Fruit fly (Drosophila melanogaster): ENCODE results near the gene CG10973.

The CG10973 gene

dm6 chr3L:12720699-12721098 is 33.9 kb downstream of the CG10973 start (continued):
- TF ChIP-seq CG13424 (tag; optimal IDR thresholded peaks at IDR 0.05) = no peak
- peak; percentile 69 for TF ChIP-seq HLH4C (GFP tag; IDR thresholded peaks at IDR 0.05; ENCODE audit: partially characterized antibody)
- TF ChIP-seq CG8281 (tag; optimal IDR thresholded peaks at IDR 0.05) = no peak
- no peak for TF ChIP-seq abd-A (tag; optimal IDR thresholded peaks at IDR 0.05)
- no peak for TF ChIP-seq Antp (GFP tag; optimal IDR thresholded peaks at IDR 0.05)
- TF ChIP-seq grau (tag; optimal IDR thresholded peaks at IDR 0.05) = no peak
- TF ChIP-seq shn (GFP tag; optimal IDR thresholded peaks at IDR 0.05) = no peak
- TF ChIP-seq pnt (GFP tag; optimal IDR thresholded peaks at IDR 0.05) = no peak
- TF ChIP-seq CG12071 (GFP tag; optimal IDR thresholded peaks at IDR 0.05) = no peak
- peak; percentile 57 for TF ChIP-seq D19B (GFP tag; optimal IDR thresholded peaks at IDR 0.05)
- no peak for TF ChIP-seq Oaz (GFP tag; IDR thresholded peaks at IDR 0.05)
- no peak for TF ChIP-seq CG4820 (GFP tag; optimal IDR thresholded peaks at IDR 0.05)
- TF ChIP-seq CG17328 (GFP tag; IDR thresholded peaks at IDR 0.05) = 0 out of 2 replicates have a peak, but pooled peaks have one; percentile 24
- peak; percentile 30 for TF ChIP-seq ewg (GFP tag; optimal IDR thresholded peaks at IDR 0.05)
- no peak for TF ChIP-seq CG9437 (GFP tag; optimal IDR thresholded peaks at IDR 0.05)
- no peak for TF ChIP-seq luna (GFP tag; optimal IDR thresholded peaks at IDR 0.05)
- TF ChIP-seq Meics (GFP tag; optimal IDR thresholded peaks at IDR 0.05) = no peak
- TF ChIP-seq H15 (GFP tag; IDR thresholded peaks at IDR 0.05) = no peak
- TF ChIP-seq CG17186 (GFP tag; optimal IDR thresholded peaks at IDR 0.05) = no peak
- TF ChIP-seq bigmax (GFP tag; optimal IDR thresholded peaks at IDR 0.05) = no peak
- TF ChIP-seq zfh1 (GFP tag; IDR thresholded peaks at IDR 0.05) = 0 out of 3 replicates have a peak, but pooled peaks have one; percentile 5
- no peak for TF ChIP-seq CG4424 (GFP tag; optimal IDR thresholded peaks at IDR 0.05)
- TF ChIP-seq HHEX (GFP tag; optimal IDR thresholded peaks at IDR 0.05) = no peak
- no peak for TF ChIP-seq Ets97D (GFP tag; optimal IDR thresholded peaks at IDR 0.05)
- TF ChIP-seq dmrt11E (tag; optimal IDR thresholded peaks at IDR 0.05) = peak; percentile 28
- TF ChIP-seq CG2875 (GFP tag; optimal IDR thresholded peaks at IDR 0.05) = no peak
- TF ChIP-seq nerfin-2 (GFP tag; IDR thresholded peaks at IDR 0.05; ENCODE audit: partially characterized antibody) = no peak
- TF ChIP-seq mam (GFP tag; optimal IDR thresholded peaks at IDR 0.05) = no peak
- TF ChIP-seq CG15601 (tag; optimal IDR thresholded peaks at IDR 0.05) = no peak
- no peak for TF ChIP-seq CG6765 (GFP tag; optimal IDR thresholded peaks at IDR 0.05)
- no peak for TF ChIP-seq caup (GFP tag; optimal IDR thresholded peaks at IDR 0.05; ENCODE audit: severe bottlenecking)
- no peak for TF ChIP-seq exex (tag; optimal IDR thresholded peaks at IDR 0.05)
- TF ChIP-seq hkb (optimal IDR thresholded peaks at IDR 0.05) = no peak
- peak; percentile 16; the same call in 1 of the 2 replicates for TF ChIP-seq hkb (GFP tag; IDR thresholded peaks at IDR 0.05)
- TF ChIP-seq HLH3B (GFP tag; IDR thresholded peaks at IDR 0.05) = no peak
- TF ChIP-seq PHDP (tag; optimal IDR thresholded peaks at IDR 0.05) = no peak
- TF ChIP-seq CG3065 (GFP tag; optimal IDR thresholded peaks at IDR 0.05) = no peak
- no peak for TF ChIP-seq ase (GFP tag; IDR thresholded peaks at IDR 0.05)
- TF ChIP-seq unc-4 (GFP tag; IDR thresholded peaks at IDR 0.05; ENCODE audit: partially characterized antibody) = no peak
- no peak for TF ChIP-seq CG11398 (GFP tag; optimal IDR thresholded peaks at IDR 0.05)
- peak in 1 of 2 experiments; percentile 1 for TF ChIP-seq bsh (GFP tag; optimal IDR thresholded peaks at IDR 0.05)
- TF ChIP-seq CG1832 (GFP tag; optimal IDR thresholded peaks at IDR 0.05) = no peak
- no peak for TF ChIP-seq CG1529 (GFP tag; optimal IDR thresholded peaks at IDR 0.05)
- no peak for TF ChIP-seq CG4282 (GFP tag; optimal IDR thresholded peaks at IDR 0.05)
- no peak for TF ChIP-seq oc (tag; optimal IDR thresholded peaks at IDR 0.05)
- TF ChIP-seq CG16813 (GFP tag; IDR thresholded peaks at IDR 0.05; ENCODE audit: partially characterized antibody) = peak; percentile 56; the same call in 2 of the 3 replicates
- no peak for TF ChIP-seq HmgD (GFP tag; optimal IDR thresholded peaks at IDR 0.05)
- peak; percentile 38 for TF ChIP-seq CG2712 (tag; optimal IDR thresholded peaks at IDR 0.05)
- TF ChIP-seq CG30020 (tag; optimal IDR thresholded peaks at IDR 0.05) = no peak
- TF ChIP-seq CG32767 (GFP tag; IDR thresholded peaks at IDR 0.05) = no peak
- no peak for TF ChIP-seq lilli (GFP tag; optimal IDR thresholded peaks at IDR 0.05)

Measured in whole organism, embryonic.